Fruit fly (Drosophila melanogaster) whole organism: Measurements from ENCODE around the gene mirr.

Source experiments
- CG8478 ChIP-seq: fragments of >200 bp; optimal IDR thresholded peaks from 2 replicates; lab custom pipeline; 2018; ENCODE audit warnings: inconsistent platforms
- Dll ChIP-seq: fragments of >200 bp; optimal IDR thresholded peaks from 2 replicates; lab custom pipeline; 2017
- EcR ChIP-seq, 2 experiments: fragments of >200 bp; optimal IDR thresholded peaks; 2 replicates each; lab custom pipeline; 2017; ENCODE audit warnings: missing biosample characterization in 2 of 2, missing genetic modification characterization in 2 of 2, missing genetic modification reagents in 2 of 2
- pan ChIP-seq: fragments of >200 bp; optimal IDR thresholded peaks from 2 replicates; lab custom pipeline; 2017
- psq ChIP-seq: fragments of >200 bp; optimal IDR thresholded peaks from 2 replicates; lab custom pipeline; 2017
- usp ChIP-seq: fragments of >200 bp; optimal IDR thresholded peaks from 2 replicates; lab custom pipeline; 2017; ENCODE audit warnings: missing biosample characterization, missing genetic modification characterization, mixed read lengths

mirr gene

dm6 chr3L:12703451-12704020 lies 10.1 kb downstream of the mirr start:
- TF ChIP-seq pan (lab: Kevin White, UChicago) (no peak), CG8478 (lab: Kevin White, UChicago) (no peak), usp (GFP tag; lab: Kevin White, UChicago) (no peak), psq (lab: Kevin White, UChicago) (no peak), EcR (GFP tag; optimal IDR thresholded peaks at IDR 0.05; lab: Kevin White, UChicago) (no peak), Dll (lab: Kevin White, UChicago) (no peak)

- TF ChIP-seq EcR (GFP tag; optimal IDR thresholded peaks at IDR 0.05; lab: Kevin White, UChicago) (no peak), psq (lab: Kevin White, UChicago) (no peak), Dll (lab: Kevin White, UChicago) (no peak), pan (lab: Kevin White, UChicago) (no peak)
Observed at dm6 chr3L:12704335-12704734, 10.9 kb downstream of the mirr start.

dm6 chr3L:12705377-12705776 lies 11.9 kb downstream of the mirr start:
- TF ChIP-seq Dll (lab: Kevin White, UChicago) (no peak), usp (GFP tag; lab: Kevin White, UChicago) (no peak), psq (lab: Kevin White, UChicago) (no peak), pan (lab: Kevin White, UChicago) (no peak), CG8478 (lab: Kevin White, UChicago) (no peak), EcR (GFP tag; optimal IDR thresholded peaks at IDR 0.05; lab: Kevin White, UChicago) (no peak)

- TF ChIP-seq usp (GFP tag; lab: Kevin White, UChicago), result no peak
- TF ChIP-seq pan (lab: Kevin White, UChicago), result no peak
- TF ChIP-seq Dll (lab: Kevin White, UChicago), result no peak
- no peak for TF ChIP-seq EcR (GFP tag; optimal IDR thresholded peaks at IDR 0.05; lab: Kevin White, UChicago)
- no peak for TF ChIP-seq psq (lab: Kevin White, UChicago)
- no peak for TF ChIP-seq CG8478 (lab: Kevin White, UChicago)
Observed at dm6 chr3L:12706456-12706855, 13.0 kb downstream of the mirr start.

dm6 chr3L:12711418-12711817 lies 18.0 kb downstream of the mirr start:
- TF ChIP-seq Dll (lab: Kevin White, UChicago), result no peak
- TF ChIP-seq CG8478 (lab: Kevin White, UChicago), result no peak
- TF ChIP-seq usp (GFP tag; lab: Kevin White, UChicago), result no peak

- TF ChIP-seq EcR (GFP tag; optimal IDR thresholded peaks at IDR 0.05; lab: Kevin White, UChicago) (no peak), Dll (lab: Kevin White, UChicago) (no peak), psq (lab: Kevin White, UChicago) (no peak), pan (lab: Kevin White, UChicago) (no peak)
Observed at dm6 chr3L:12714588-12715196, 21.3 kb downstream of the mirr start.

- TF ChIP-seq Dll (lab: Kevin White, UChicago) (no peak), psq (lab: Kevin White, UChicago) (no peak), usp (GFP tag; lab: Kevin White, UChicago) (no peak), pan (lab: Kevin White, UChicago) (no peak), CG8478 (lab: Kevin White, UChicago) (no peak), EcR (GFP tag; optimal IDR thresholded peaks at IDR 0.05; lab: Kevin White, UChicago) (no peak)
Observed at dm6 chr3L:12716661-12717060, 23.2 kb downstream of the mirr start.

dm6 chr3L:12717621-12718020 lies 24.2 kb downstream of the mirr start:
- TF ChIP-seq usp (GFP tag; lab: Kevin White, UChicago) (no peak), CG8478 (lab: Kevin White, UChicago) (no peak)

- TF ChIP-seq pan (lab: Kevin White, UChicago) (no peak), Dll (lab: Kevin White, UChicago) (no peak), usp (GFP tag; lab: Kevin White, UChicago) (no peak), psq (lab: Kevin White, UChicago) (no peak), CG8478 (lab: Kevin White, UChicago) (no peak), EcR (GFP tag; optimal IDR thresholded peaks at IDR 0.05; lab: Kevin White, UChicago) (no peak)
Observed at dm6 chr3L:12720699-12721098, 27.3 kb downstream of the mirr start.

dm6 chr3L:12725749-12726148 lies 32.3 kb downstream of the mirr start:
- TF ChIP-seq Dll (lab: Kevin White, UChicago) (no peak), pan (lab: Kevin White, UChicago) (no peak), psq (lab: Kevin White, UChicago) (no peak), usp (GFP tag; lab: Kevin White, UChicago) (no peak), CG8478 (lab: Kevin White, UChicago) (no peak), EcR (GFP tag; optimal IDR thresholded peaks at IDR 0.05; lab: Kevin White, UChicago) (no peak)

- TF ChIP-seq CG8478 (lab: Kevin White, UChicago), result no peak
- no peak for TF ChIP-seq usp (GFP tag; lab: Kevin White, UChicago)
- no peak for TF ChIP-seq EcR (GFP tag; optimal IDR thresholded peaks at IDR 0.05; lab: Kevin White, UChicago)
- TF ChIP-seq pan (lab: Kevin White, UChicago), result no peak
Observed at dm6 chr3L:12727212-12727611, 33.8 kb downstream of the mirr start.

dm6 chr3L:12729601-12730000 lies 36.2 kb downstream of the mirr start:
- TF ChIP-seq CG8478 (lab: Kevin White, UChicago), result no peak
- TF ChIP-seq Dll (lab: Kevin White, UChicago), result no peak
- no peak for TF ChIP-seq pan (lab: Kevin White, UChicago)
- TF ChIP-seq usp (GFP tag; lab: Kevin White, UChicago), result no peak
- no peak for TF ChIP-seq psq (lab: Kevin White, UChicago)
- no peak for TF ChIP-seq EcR (GFP tag; optimal IDR thresholded peaks at IDR 0.05; lab: Kevin White, UChicago)
